Worm (Caenorhabditis elegans) whole organism, early embryonic: Measurements from ENCODE around the gene col-14.

Source experiments
- B0310.2 ChIP-seq: sonication (generic microtip); optimal IDR thresholded peaks from 2 replicates; lab custom pipeline; 2016; ENCODE audit warnings: mild to moderate bottlenecking, missing genetic modification characterization, missing compliant biosample characterization
- ama-1 ChIP-seq: fragments of 150-350 bp; optimal IDR thresholded peaks from 2 replicates; lab custom pipeline; 2014
- ceh-13 ChIP-seq: fragments of 200-800 bp; sonication (Bioruptor generic); optimal IDR thresholded peaks from 2 replicates; lab custom pipeline; 2018; ENCODE audit warnings: mild to moderate bottlenecking, missing genetic modification characterization, missing compliant biosample characterization
- hmbx-1 ChIP-seq: sonication (generic microtip); optimal IDR thresholded peaks from 2 replicates; lab custom pipeline; 2016; ENCODE audit warnings: mild to moderate bottlenecking, missing genetic modification characterization, missing compliant biosample characterization
- hmg-4 ChIP-seq: fragments of 200-800 bp; sonication (Bioruptor generic); optimal IDR thresholded peaks from 2 replicates; lab custom pipeline; 2018; ENCODE audit warnings: mild to moderate bottlenecking, missing genetic modification characterization, missing compliant biosample characterization
- sea-1 ChIP-seq: fragments of 200-800 bp; sonication (Bioruptor generic); conservative IDR thresholded peaks from 2 replicates; pipeline ENCODE4 v1.3.6; 2022; ENCODE audit warnings: missing genetic modification characterization, missing compliant biosample characterization
- tra-4 ChIP-seq: sonication (generic microtip); optimal IDR thresholded peaks from 2 replicates; lab custom pipeline; 2017; ENCODE audit warnings: missing genetic modification characterization, missing compliant biosample characterization

DNA sequence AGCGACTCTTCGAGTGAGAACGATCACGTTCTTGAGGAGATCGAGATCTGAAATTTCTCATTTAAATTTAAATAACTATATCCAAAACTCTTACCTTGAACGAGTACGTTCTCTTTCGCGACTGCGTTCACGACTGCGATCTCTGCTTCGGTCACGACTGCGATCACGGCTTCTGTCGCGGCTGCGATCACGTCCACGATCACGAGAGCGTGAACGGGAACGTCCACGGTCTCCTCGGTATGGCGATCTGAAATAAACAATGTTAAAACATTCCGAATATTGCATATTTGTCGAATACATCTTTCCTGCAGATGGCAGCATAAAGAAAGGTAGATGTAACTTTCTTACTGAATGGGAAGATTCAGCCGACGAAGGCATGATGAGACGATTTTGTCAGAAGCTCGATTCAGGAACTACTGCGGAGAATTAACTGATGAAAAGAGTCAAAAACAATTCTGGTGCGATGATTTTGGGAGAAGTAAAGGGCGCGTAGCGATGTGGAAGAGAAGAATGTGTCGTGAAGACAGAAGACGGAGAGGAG is 37.0 kb downstream of the col-14 start:
- no peak for TF ChIP-seq hmg-4 (GFP tag; lab: Kevin White, UChicago)
- TF ChIP-seq B0310.2, result no peak
- no peak for TF ChIP-seq sea-1
- no peak for TF ChIP-seq hmbx-1 (tag; lab: Kevin White, UChicago)
- TF ChIP-seq ama-1 (lab: Kevin White, UChicago), result peak; percentile 67
- no peak for TF ChIP-seq ceh-13 (GFP tag; lab: Kevin White, UChicago)
- no peak for TF ChIP-seq tra-4 (tag; lab: Kevin White, UChicago)
